Worm (Caenorhabditis elegans) whole organism, L1 larva: ENCODE measurements around the gene spe-18.

ENCODE experiments used
- C04F5.9 ChIP-seq: sonication (generic microtip); optimal IDR thresholded peaks from 2 replicates; lab custom pipeline; 2016; ENCODE audit warnings: missing genetic modification characterization, missing compliant biosample characterization
- C34B4.2 ChIP-seq: sonication (generic microtip); optimal IDR thresholded peaks from 2 replicates; lab custom pipeline; 2017; ENCODE audit warnings: mild to moderate bottlenecking, missing genetic modification characterization, missing compliant biosample characterization
- Y116A8C.19 ChIP-seq: sonication (generic microtip); optimal IDR thresholded peaks from 2 replicates; lab custom pipeline; 2016; ENCODE audit warnings: missing compliant biosample characterization, missing genetic modification characterization, borderline replicate concordance
- aly-2 ChIP-seq: fragments of 150-350 bp; optimal IDR thresholded peaks from 2 replicates; lab custom pipeline; 2014; ENCODE audit warnings: missing biosample characterization, missing genetic modification characterization
- ama-1 ChIP-seq: fragments of 150-350 bp; optimal IDR thresholded peaks from 2 replicates; lab custom pipeline; 2014
- blmp-1 ChIP-seq: fragments of 150-350 bp; optimal IDR thresholded peaks from 2 replicates; lab custom pipeline; 2014; ENCODE audit warnings: missing biosample characterization, missing genetic modification characterization
- ceh-63 ChIP-seq: fragments of 200-800 bp; sonication (Bioruptor generic); optimal IDR thresholded peaks from 2 replicates; lab custom pipeline; 2018; ENCODE audit warnings: mild to moderate bottlenecking, missing genetic modification characterization, missing compliant biosample characterization
- ceh-8 ChIP-seq: fragments of 200-800 bp; sonication (Bioruptor generic); optimal IDR thresholded peaks from 2 replicates; lab custom pipeline; 2018; ENCODE audit warnings: mild to moderate bottlenecking, missing genetic modification characterization, moderate library complexity, missing compliant biosample characterization
- ceh-82 ChIP-seq, 3 experiments: fragments of 150-350 bp in 1 of 3; sonication (generic microtip) in 2 of 3; optimal IDR thresholded peaks; 2 replicates each; lab custom pipeline; 2014 to 2017; ENCODE audit warnings: missing biosample characterization in 3 of 3, missing genetic modification characterization in 3 of 3
- ces-1 ChIP-seq: fragments of 150-350 bp; optimal IDR thresholded peaks from 2 replicates; lab custom pipeline; 2014; ENCODE audit warnings: missing biosample characterization, missing genetic modification reagents, missing genetic modification characterization
- dpl-1 ChIP-seq, 3 experiments: fragments of 150-350 bp in 2 of 3; sonication (generic microtip) in 1 of 3; optimal IDR thresholded peaks; 2 replicates each; lab custom pipeline; 2014 to 2017; ENCODE audit warnings: missing biosample characterization in 3 of 3, missing genetic modification characterization in 3 of 3, missing genetic modification reagents in 3 of 3
- dsc-1 ChIP-seq: sonication (generic microtip); optimal IDR thresholded peaks from 2 replicates; lab custom pipeline; 2016; ENCODE audit warnings: mild to moderate bottlenecking, missing genetic modification characterization, missing compliant biosample characterization
- efl-1 ChIP-seq, 4 experiments: fragments of 150-350 bp; optimal IDR thresholded peaks in 3 of 4; peaks in 1 of 4; 1 replicate in 1 of 4; 2 replicates in 3 of 4; lab custom pipeline; 2014; ENCODE audit warnings: missing biosample characterization in 2 of 4, missing genetic modification characterization in 2 of 4, missing genetic modification reagents in 2 of 4
- efl-3 ChIP-seq: fragments of 200-800 bp; sonication (Bioruptor generic); optimal IDR thresholded peaks from 2 replicates; lab custom pipeline; 2018; ENCODE audit warnings: mild to moderate bottlenecking, missing genetic modification characterization, missing compliant biosample characterization
- egl-27 ChIP-seq, 2 experiments: fragments of 150-350 bp in 1 of 2; sonication (generic microtip); optimal IDR thresholded peaks; 3 replicates each; lab custom pipeline; 2017 to 2018; ENCODE audit warnings: missing biosample characterization in 2 of 2, missing genetic modification characterization in 2 of 2, missing genetic modification reagents in 2 of 2
- elt-3 ChIP-seq, 6 experiments: fragments of 150-350 bp in 1 of 6; sonication (generic microtip); optimal IDR thresholded peaks; 2 replicates each; lab custom pipeline; 2017 to 2018; ENCODE audit warnings: missing biosample characterization in 6 of 6, missing genetic modification characterization in 6 of 6, inconsistent platforms in 1 of 6
- fkh-10 ChIP-seq: sonication (generic microtip); optimal IDR thresholded peaks from 2 replicates; lab custom pipeline; 2017; ENCODE audit warnings: missing biosample characterization, missing genetic modification reagents, missing genetic modification characterization
- fkh-4 ChIP-seq: sonication (generic microtip); optimal IDR thresholded peaks from 2 replicates; lab custom pipeline; 2016; ENCODE audit warnings: missing compliant biosample characterization, missing genetic modification characterization, borderline replicate concordance
- fkh-8 ChIP-seq: sonication (generic microtip); optimal IDR thresholded peaks from 2 replicates; lab custom pipeline; 2016; ENCODE audit warnings: mild to moderate bottlenecking, missing genetic modification characterization, missing compliant biosample characterization
- grh-1 ChIP-seq: fragments of 200-800 bp; sonication (Bioruptor generic); IDR thresholded peaks from 2 replicates; pipeline ENCODE4 v1.3.6; 2022; ENCODE audit warnings: missing genetic modification reagents, missing genetic modification characterization, missing compliant biosample characterization
- hpl-2 ChIP-seq: fragments of 150-350 bp; optimal IDR thresholded peaks from 2 replicates; lab custom pipeline; 2014; ENCODE audit warnings: missing biosample characterization, missing genetic modification reagents, missing genetic modification characterization
- irx-1 ChIP-seq: sonication (generic microtip); optimal IDR thresholded peaks from 2 replicates; lab custom pipeline; 2016; ENCODE audit warnings: missing genetic modification characterization, missing compliant biosample characterization
- isw-1 ChIP-seq: fragments of 200-800 bp; sonication (Bioruptor generic); IDR thresholded peaks from 2 replicates; pipeline ENCODE4 v1.3.6; 2022; ENCODE audit warnings: missing genetic modification characterization, missing compliant biosample characterization
- jun-1 ChIP-seq: fragments of 150-350 bp; optimal IDR thresholded peaks from 2 replicates; lab custom pipeline; 2014; ENCODE audit warnings: missing biosample characterization, missing genetic modification reagents, missing genetic modification characterization
- lin-14 ChIP-seq: fragments of 200-800 bp; sonication (Bioruptor generic); optimal IDR thresholded peaks from 2 replicates; lab custom pipeline; 2018; ENCODE audit warnings: mild to moderate bottlenecking, missing genetic modification characterization, moderate library complexity, missing compliant biosample characterization
- lin-35 ChIP-seq, 2 experiments: fragments of 150-350 bp; optimal IDR thresholded peaks; 2 replicates each; lab custom pipeline; 2014; ENCODE audit warnings: missing biosample characterization in 2 of 2, missing genetic modification characterization in 2 of 2, missing genetic modification reagents in 2 of 2
- lin-39 ChIP-seq: fragments of 150-350 bp; optimal IDR thresholded peaks from 2 replicates; lab custom pipeline; 2014; ENCODE audit warnings: missing biosample characterization, missing genetic modification reagents, missing genetic modification characterization
- lir-3 ChIP-seq: sonication (generic microtip); optimal IDR thresholded peaks from 2 replicates; lab custom pipeline; 2016; ENCODE audit warnings: mild to moderate bottlenecking, missing genetic modification characterization, moderate library complexity, missing compliant biosample characterization; ENCODE audit not compliant: poor library complexity
- lsy-2 ChIP-seq, 2 experiments: fragments of 150-350 bp; optimal IDR thresholded peaks; 2 replicates each; lab custom pipeline; 2014; ENCODE audit warnings: missing biosample characterization in 2 of 2, missing genetic modification characterization in 2 of 2
- mab-9 ChIP-seq: fragments of 200-800 bp; sonication (Bioruptor generic); IDR thresholded peaks from 2 replicates; pipeline ENCODE4 v1.3.6; 2022; ENCODE audit warnings: missing genetic modification reagents, missing genetic modification characterization, missing compliant biosample characterization
- mdl-1 ChIP-seq, 2 experiments: fragments of 150-350 bp; optimal IDR thresholded peaks; 2 replicates each; lab custom pipeline; 2014 to 2017; ENCODE audit warnings: missing biosample characterization in 2 of 2, missing genetic modification characterization in 2 of 2, inconsistent platforms in 1 of 2
- mep-1 ChIP-seq: fragments of 150-350 bp; optimal IDR thresholded peaks from 2 replicates; lab custom pipeline; 2014; ENCODE audit warnings: missing biosample characterization, missing genetic modification characterization
- nhr-19 ChIP-seq: fragments of 200-800 bp; sonication (Bioruptor generic); conservative IDR thresholded peaks from 2 replicates; pipeline ENCODE4 v1.3.6; 2022; ENCODE audit warnings: missing genetic modification characterization, missing compliant biosample characterization
- nhr-28 ChIP-seq: fragments of 150-350 bp; optimal IDR thresholded peaks from 2 replicates; lab custom pipeline; 2014; ENCODE audit warnings: missing biosample characterization, missing genetic modification characterization
- nhr-71 ChIP-seq: sonication (generic microtip); optimal IDR thresholded peaks from 2 replicates; lab custom pipeline; 2016; ENCODE audit warnings: mild to moderate bottlenecking, missing genetic modification characterization, moderate library complexity, missing compliant biosample characterization
- nhr-76 ChIP-seq: sonication (generic microtip); optimal IDR thresholded peaks from 2 replicates; lab custom pipeline; 2017; ENCODE audit warnings: missing biosample characterization, missing genetic modification characterization
- nhr-84 ChIP-seq: sonication (generic microtip); optimal IDR thresholded peaks from 2 replicates; lab custom pipeline; 2017; ENCODE audit warnings: missing biosample characterization, missing genetic modification characterization
- nhr-85 ChIP-seq: sonication (generic microtip); peaks from one replicate; lab custom pipeline; 2016; ENCODE audit warnings: missing genetic modification characterization, inconsistent platforms, missing compliant biosample characterization
- nhr-90 ChIP-seq: sonication (generic microtip); optimal IDR thresholded peaks from 2 replicates; lab custom pipeline; 2016; ENCODE audit warnings: mild to moderate bottlenecking, missing genetic modification characterization, missing compliant biosample characterization; ENCODE audit not compliant: poor library complexity
- pqm-1 ChIP-seq: sonication (generic microtip); optimal IDR thresholded peaks from 3 replicates; lab custom pipeline; 2017; ENCODE audit warnings: missing biosample characterization, missing genetic modification characterization
- rnt-1 ChIP-seq: sonication (generic microtip); optimal IDR thresholded peaks from 2 replicates; lab custom pipeline; 2016; ENCODE audit warnings: mild to moderate bottlenecking, missing genetic modification characterization, moderate library complexity, missing compliant biosample characterization
- snpc-4 ChIP-seq: fragments of 150-350 bp; optimal IDR thresholded peaks from 2 replicates; lab custom pipeline; 2014; ENCODE audit warnings: missing biosample characterization, missing genetic modification characterization
- snu-23 ChIP-seq: sonication (generic microtip); optimal IDR thresholded peaks from 2 replicates; lab custom pipeline; 2016; ENCODE audit warnings: missing genetic modification characterization, missing compliant biosample characterization
- sox-4 ChIP-seq: sonication (generic microtip); optimal IDR thresholded peaks from 2 replicates; lab custom pipeline; 2016; ENCODE audit warnings: missing genetic modification characterization, missing compliant biosample characterization
- sptf-1 ChIP-seq: fragments of 150-350 bp; optimal IDR thresholded peaks from 2 replicates; lab custom pipeline; 2014; ENCODE audit warnings: missing biosample characterization, missing genetic modification characterization
- tlp-1 ChIP-seq: fragments of 150-350 bp; optimal IDR thresholded peaks from 2 replicates; lab custom pipeline; 2014; ENCODE audit warnings: missing biosample characterization, missing genetic modification characterization
- unc-130 ChIP-seq: fragments of 150-350 bp; optimal IDR thresholded peaks from 2 replicates; lab custom pipeline; 2017; ENCODE audit warnings: missing biosample characterization, missing genetic modification characterization, inconsistent platforms
- unc-30 ChIP-seq: sonication (generic microtip); optimal IDR thresholded peaks from 2 replicates; lab custom pipeline; 2017; ENCODE audit warnings: missing biosample characterization, missing genetic modification characterization
- unc-98 ChIP-seq: fragments of 200-800 bp; sonication (Bioruptor generic); IDR thresholded peaks from 2 replicates; pipeline ENCODE4 v1.3.6; 2022; ENCODE audit warnings: missing genetic modification characterization, missing compliant biosample characterization
- vab-15 ChIP-seq: sonication (generic microtip); optimal IDR thresholded peaks from 2 replicates; lab custom pipeline; 2017; ENCODE audit warnings: missing genotype, mild to moderate bottlenecking, missing genetic modification characterization, missing compliant biosample characterization
- xbp-1 ChIP-seq: sonication (generic microtip); optimal IDR thresholded peaks from 2 replicates; lab custom pipeline; 2016; ENCODE audit warnings: missing genetic modification characterization, missing compliant biosample characterization
- zip-4 ChIP-seq: fragments of 200-800 bp; sonication (Bioruptor generic); optimal IDR thresholded peaks from 2 replicates; lab custom pipeline; 2018; ENCODE audit warnings: mild to moderate bottlenecking, missing genetic modification characterization, moderate library complexity, missing compliant biosample characterization
- ztf-4 ChIP-seq: fragments of 150-350 bp; optimal IDR thresholded peaks from 2 replicates; lab custom pipeline; 2014; ENCODE audit warnings: missing biosample characterization, missing genetic modification characterization

spe-18 gene

DNA sequence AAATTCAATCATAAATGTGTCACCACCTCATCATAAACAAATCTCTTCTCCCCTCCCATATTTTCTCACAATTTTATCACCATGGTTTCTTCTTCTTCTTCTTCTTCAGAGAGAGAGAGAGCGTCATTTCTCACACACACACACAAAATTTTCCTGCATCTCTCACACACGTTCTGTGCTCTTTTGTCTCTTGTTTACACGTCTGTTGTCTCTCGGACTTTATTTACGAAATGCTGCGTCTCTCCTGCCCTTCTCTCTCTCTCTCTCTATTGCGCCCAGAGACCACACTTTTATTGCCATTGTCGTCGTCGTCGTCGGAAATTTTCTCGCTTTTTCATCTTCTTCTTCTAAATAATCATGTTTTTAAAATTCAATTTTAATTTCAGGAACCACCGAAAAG, 42.0 kb upstream of the spe-18 start, which contains the start of gene lec-1 (continued):
- TF ChIP-seq mdl-1 (tag; optimal IDR thresholded peaks at IDR 0.05; lab: Kevin White, UChicago) (peak in 1 of 2 experiments; percentile 18), tlp-1 (tag; lab: Kevin White, UChicago) (no peak), C34B4.2 (tag; lab: Kevin White, UChicago) (no peak), nhr-84 (tag; lab: Kevin White, UChicago) (no peak), grh-1 (GFP tag; lab: Robert Waterston, UW) (no peak), ceh-63 (GFP tag; lab: Kevin White, UChicago) (no peak), nhr-71 (tag; lab: Kevin White, UChicago) (peak; percentile 70), nhr-19 (GFP tag; lab: Robert Waterston, UW) (no peak; the same call in 1 of the 2 replicates), nhr-85 (tag; lab: Kevin White, UChicago) (peak; percentile 80), sptf-1 (tag; lab: Kevin White, UChicago) (no peak), unc-130 (tag; lab: Kevin White, UChicago) (no peak), efl-3 (GFP tag; lab: Kevin White, UChicago) (no peak), snpc-4 (tag; lab: Kevin White, UChicago) (no peak), pqm-1 (tag; lab: Kevin White, UChicago) (no peak), lsy-2 (tag; optimal IDR thresholded peaks at IDR 0.05; lab: Kevin White, UChicago) (peak; percentile 16 to 73), C04F5.9 (tag; lab: Kevin White, UChicago) (no peak), dpl-1 (GFP tag; optimal IDR thresholded peaks at IDR 0.05; lab: Kevin White, UChicago) (peak; percentile 9 to 32 (median 16)), nhr-90 (tag; lab: Kevin White, UChicago) (no peak), sox-4 (no peak), dsc-1 (tag; lab: Kevin White, UChicago) (peak; percentile 58), aly-2 (peak; percentile 14), rnt-1 (peak; percentile 65), egl-27 (tag; optimal IDR thresholded peaks at IDR 0.05; lab: Kevin White, UChicago) (no peak), hpl-2 (GFP tag; lab: Kevin White, UChicago) (no peak), irx-1 (tag; lab: Kevin White, UChicago) (peak; percentile 14), lin-35 (GFP tag; optimal IDR thresholded peaks at IDR 0.05; lab: Kevin White, UChicago) (peak; percentile 49 to 52), nhr-28 (tag; lab: Kevin White, UChicago) (no peak), mab-9 (no peak), mep-1 (tag; lab: Kevin White, UChicago) (peak; percentile 8), lin-14 (peak; percentile 90), ceh-82 (tag; optimal IDR thresholded peaks at IDR 0.05; lab: Kevin White, UChicago) (peak in 2 of 3 experiments; percentile 9 to 69), unc-30 (tag; lab: Kevin White, UChicago) (no peak), blmp-1 (tag; lab: Kevin White, UChicago) (peak; percentile 41), jun-1 (tag; lab: Kevin White, UChicago) (peak; percentile 8), vab-15 (no peak), isw-1 (no peak), ces-1 (no peak), fkh-4 (no peak), nhr-76 (tag; lab: Kevin White, UChicago) (no peak), lir-3 (tag; lab: Kevin White, UChicago) (peak; percentile 7), ztf-4 (tag; lab: Kevin White, UChicago) (no peak), fkh-10 (GFP tag; lab: Kevin White, UChicago) (peak; percentile 5), zip-4 (GFP tag; lab: Kevin White, UChicago) (no peak), elt-3 (tag; optimal IDR thresholded peaks at IDR 0.05; lab: Kevin White, UChicago) (no peak), lin-39 (tag; lab: Kevin White, UChicago) (no peak), ama-1 (lab: Kevin White, UChicago) (no peak), efl-1 (optimal IDR thresholded peaks at IDR 0.05; lab: Kevin White, UChicago) (peak; percentile 64 to 77), efl-1 (GFP tag; optimal IDR thresholded peaks at IDR 0.05 in 1 of 2; lab: Kevin White, UChicago) (peak; percentile 15 to 50), unc-98 (GFP tag; lab: Robert Waterston, UW) (no peak), snu-23 (GFP tag; lab: Kevin White, UChicago) (peak; percentile 71), ceh-8 (GFP tag; lab: Kevin White, UChicago) (no peak), Y116A8C.19 (no peak), xbp-1 (no peak), fkh-8 (peak; percentile 50)
